Worm (Caenorhabditis elegans) whole organism, early embryonic: ENCODE results near the gene ins-34.

Source experiments
- B0310.2 ChIP-seq: sonication (generic microtip); optimal IDR thresholded peaks from 2 replicates; lab custom pipeline; 2016; ENCODE audit warnings: mild to moderate bottlenecking, missing genetic modification characterization, missing compliant biosample characterization
- F13C5.2 ChIP-seq: sonication (generic microtip); optimal IDR thresholded peaks from 2 replicates; lab custom pipeline; 2017; ENCODE audit warnings: mild to moderate bottlenecking, missing genetic modification characterization, inconsistent platforms, missing compliant biosample characterization
- aly-1 ChIP-seq: sonication (generic microtip); optimal IDR thresholded peaks from 2 replicates; lab custom pipeline; 2016; ENCODE audit warnings: missing genetic modification characterization, missing compliant biosample characterization
- ama-1 ChIP-seq: fragments of 150-350 bp; optimal IDR thresholded peaks from 2 replicates; lab custom pipeline; 2014
- ceh-13 ChIP-seq: fragments of 200-800 bp; sonication (Bioruptor generic); optimal IDR thresholded peaks from 2 replicates; lab custom pipeline; 2018; ENCODE audit warnings: mild to moderate bottlenecking, missing genetic modification characterization, missing compliant biosample characterization
- ceh-36 ChIP-seq: sonication (generic microtip); optimal IDR thresholded peaks from 2 replicates; lab custom pipeline; 2016; ENCODE audit warnings: missing genetic modification characterization, inconsistent platforms, missing compliant biosample characterization
- ets-7 ChIP-seq: sonication (generic microtip); optimal IDR thresholded peaks from 2 replicates; lab custom pipeline; 2016; ENCODE audit warnings: missing genotype, missing genetic modification characterization, missing compliant biosample characterization
- flt-1 ChIP-seq: fragments of 200-800 bp; sonication (Bioruptor generic); IDR thresholded peaks from 2 replicates; pipeline ENCODE4 v1.3.6; 2022; ENCODE audit warnings: missing genetic modification characterization, missing compliant biosample characterization
- hmbx-1 ChIP-seq: sonication (generic microtip); optimal IDR thresholded peaks from 2 replicates; lab custom pipeline; 2016; ENCODE audit warnings: mild to moderate bottlenecking, missing genetic modification characterization, missing compliant biosample characterization
- hmg-4 ChIP-seq: fragments of 200-800 bp; sonication (Bioruptor generic); optimal IDR thresholded peaks from 2 replicates; lab custom pipeline; 2018; ENCODE audit warnings: mild to moderate bottlenecking, missing genetic modification characterization, missing compliant biosample characterization
- hnd-1 ChIP-seq: sonication (generic microtip); optimal IDR thresholded peaks from 2 replicates; lab custom pipeline; 2016; ENCODE audit warnings: missing genetic modification characterization, missing compliant biosample characterization
- pes-1 ChIP-seq: fragments of 200-800 bp; sonication (Bioruptor generic); IDR thresholded peaks from 2 replicates; pipeline ENCODE4 v1.3.6; 2022; ENCODE audit warnings: missing genetic modification reagents, missing genetic modification characterization, missing compliant biosample characterization
- scrt-1 ChIP-seq: fragments of 200-800 bp; sonication (Bioruptor generic); IDR thresholded peaks from 2 replicates; pipeline ENCODE4 v1.3.6; 2022; ENCODE audit warnings: missing genetic modification characterization, missing compliant biosample characterization
- sea-1 ChIP-seq: fragments of 200-800 bp; sonication (Bioruptor generic); conservative IDR thresholded peaks from 2 replicates; pipeline ENCODE4 v1.3.6; 2022; ENCODE audit warnings: missing genetic modification characterization, missing compliant biosample characterization
- tbx-11 ChIP-seq: fragments of 200-800 bp; sonication (Bioruptor generic); IDR thresholded peaks from 2 replicates; pipeline ENCODE4 v1.3.6; 2022; ENCODE audit warnings: missing genetic modification characterization, missing compliant biosample characterization
- tbx-37 ChIP-seq: fragments of 200-800 bp; sonication (Bioruptor generic); conservative IDR thresholded peaks from 2 replicates; pipeline ENCODE4 v1.3.6; 2022; ENCODE audit warnings: missing genetic modification reagents, missing genetic modification characterization, missing compliant biosample characterization
- tra-4 ChIP-seq: sonication (generic microtip); optimal IDR thresholded peaks from 2 replicates; lab custom pipeline; 2017; ENCODE audit warnings: missing genetic modification characterization, missing compliant biosample characterization

Gene ins-34

DNA sequence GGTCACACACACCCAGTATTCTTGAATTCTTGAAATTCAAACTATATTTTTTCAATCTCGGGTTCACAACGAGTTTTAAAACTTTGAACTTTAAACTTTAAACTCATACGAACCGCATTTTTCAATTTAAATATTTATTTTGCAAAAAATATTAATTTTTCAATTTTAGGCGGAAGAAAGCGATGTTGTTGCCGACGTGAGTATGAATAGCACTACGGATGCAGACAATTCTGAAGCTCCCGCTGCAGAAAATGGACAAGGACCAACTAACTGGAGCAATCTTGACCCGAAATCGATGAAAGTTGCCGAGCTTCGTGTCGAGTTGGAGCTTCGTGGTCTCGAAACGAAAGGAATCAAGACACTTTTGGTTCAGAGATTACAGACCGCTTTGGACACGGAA, 31.9 kb upstream of the ins-34 start:
- TF ChIP-seq scrt-1 (GFP tag; lab: Robert Waterston, UW): no peak
- no peak for TF ChIP-seq ceh-13

ce11 chrIV:14077135-14077534, 29.2 kb upstream of the ins-34 start, which contains the start of gene cfp-1:
cfp-1 (plus strand) TSS chrIV:14077435.
- TF ChIP-seq scrt-1 (GFP tag; lab: Robert Waterston, UW) (no peak), hmbx-1 (tag; lab: Kevin White, UChicago) (no peak), B0310.2 (tag; lab: Kevin White, UChicago) (no peak), flt-1 (GFP tag; lab: Robert Waterston, UW) (no peak), ceh-13 (no peak), tbx-11 (GFP tag; lab: Robert Waterston, UW) (no peak), F13C5.2 (tag; lab: Kevin White, UChicago) (no peak), aly-1 (tag; lab: Kevin White, UChicago) (no peak), tra-4 (tag; lab: Kevin White, UChicago) (no peak), pes-1 (GFP tag; lab: Robert Waterston, UW) (no peak), hnd-1 (tag; lab: Kevin White, UChicago) (no peak), ceh-36 (tag; lab: Kevin White, UChicago) (no peak), tbx-37 (GFP tag; lab: Robert Waterston, UW) (no peak), ama-1 (lab: Kevin White, UChicago) (no peak), hmg-4 (GFP tag; lab: Kevin White, UChicago) (no peak), sea-1 (GFP tag; lab: Robert Waterston, UW) (no peak), ets-7 (tag; lab: Kevin White, UChicago) (no peak)

DNA sequence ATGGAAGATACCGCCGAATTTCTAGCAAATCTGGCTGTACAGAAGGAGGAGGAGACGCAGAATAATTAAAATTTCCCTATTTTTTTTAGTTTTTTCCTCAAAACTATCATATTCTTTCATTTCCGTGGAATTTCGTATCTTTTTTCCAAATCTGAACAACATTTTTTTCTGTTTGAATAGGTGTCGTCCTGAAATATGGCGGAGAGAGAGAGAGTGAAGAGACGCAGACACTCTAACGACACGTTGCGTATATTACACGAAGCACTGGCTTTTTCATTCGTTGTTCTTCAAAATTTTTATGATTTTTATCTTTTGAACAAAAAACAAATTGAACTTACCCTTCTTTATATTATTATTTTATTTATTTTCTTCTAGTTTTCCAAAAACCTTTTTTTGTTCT, 23.4 kb upstream of the ins-34 start:
- TF ChIP-seq ceh-13 (no peak), hnd-1 (tag; lab: Kevin White, UChicago) (no peak), ets-7 (tag; lab: Kevin White, UChicago) (no peak), hmbx-1 (tag; lab: Kevin White, UChicago) (no peak), tra-4 (tag; lab: Kevin White, UChicago) (no peak), ama-1 (lab: Kevin White, UChicago) (no peak), aly-1 (tag; lab: Kevin White, UChicago) (no peak), flt-1 (GFP tag; lab: Robert Waterston, UW) (no peak), hmg-4 (GFP tag; lab: Kevin White, UChicago) (no peak), tbx-37 (GFP tag; lab: Robert Waterston, UW) (no peak), scrt-1 (GFP tag; lab: Robert Waterston, UW) (no peak), pes-1 (GFP tag; lab: Robert Waterston, UW) (no peak), ceh-36 (tag; lab: Kevin White, UChicago) (no peak)

DNA sequence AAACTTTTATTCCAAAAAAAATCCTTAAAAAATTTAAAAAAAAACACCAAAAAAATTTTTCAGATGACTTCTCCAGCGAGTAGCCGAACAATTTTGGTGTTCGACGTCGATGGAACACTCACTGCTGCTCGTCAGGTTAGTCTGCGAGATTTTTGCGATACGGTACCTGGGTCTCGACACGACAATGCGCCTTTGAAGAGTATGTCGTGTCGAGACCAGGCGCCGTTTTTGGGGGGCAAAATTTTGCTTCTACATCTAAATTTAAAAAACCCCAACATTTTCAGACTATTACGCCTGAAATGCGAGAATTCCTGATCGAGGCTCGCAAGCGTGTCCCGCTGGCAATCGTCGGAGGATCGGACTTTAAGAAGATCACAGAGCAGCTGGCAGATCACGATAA, 22.9 kb upstream of the ins-34 start, which contains the start of gene F52B11.2:
Gene F52B11.2, plus strand, starts transcription at position 64 of the 400 bp plus-strand sequence.
- TF ChIP-seq ama-1 (lab: Kevin White, UChicago) (peak; percentile 37), hmg-4 (GFP tag; lab: Kevin White, UChicago) (no peak), tbx-37 (GFP tag; lab: Robert Waterston, UW) (no peak), flt-1 (GFP tag; lab: Robert Waterston, UW) (0 out of 2 replicates have a peak, but pooled peaks have one; percentile 14), sea-1 (GFP tag; lab: Robert Waterston, UW) (no peak), hmbx-1 (tag; lab: Kevin White, UChicago) (no peak)

DNA sequence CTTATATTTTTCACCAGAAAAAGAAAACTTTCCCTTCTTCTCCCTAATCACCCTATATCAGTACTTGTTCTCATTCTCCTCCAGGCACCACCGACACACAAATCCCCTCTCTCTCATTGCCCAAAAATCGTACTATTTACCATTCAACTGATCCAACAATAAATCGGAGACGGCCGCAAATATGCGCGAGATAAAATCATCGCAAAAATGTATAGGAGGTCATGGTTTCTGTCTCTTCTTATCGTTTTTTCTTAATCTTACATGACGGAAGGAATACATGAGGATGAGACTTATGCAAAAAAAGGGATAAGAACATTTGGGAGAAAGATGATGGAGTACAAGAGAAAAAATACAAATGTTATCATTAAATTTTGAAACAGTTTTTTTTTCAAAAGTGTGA, 20.0 kb upstream of the ins-34 start:
- TF ChIP-seq pes-1 (GFP tag; lab: Robert Waterston, UW) (no peak), B0310.2 (tag; lab: Kevin White, UChicago) (no peak), ets-7 (tag; lab: Kevin White, UChicago) (no peak), sea-1 (GFP tag; lab: Robert Waterston, UW) (no peak), flt-1 (GFP tag; lab: Robert Waterston, UW) (no peak), aly-1 (tag; lab: Kevin White, UChicago) (no peak), hmbx-1 (tag; lab: Kevin White, UChicago) (no peak), ceh-13 (no peak), ama-1 (lab: Kevin White, UChicago) (no peak), tbx-11 (GFP tag; lab: Robert Waterston, UW) (no peak), F13C5.2 (tag; lab: Kevin White, UChicago) (no peak), tra-4 (tag; lab: Kevin White, UChicago) (no peak), ceh-36 (tag; lab: Kevin White, UChicago) (no peak), scrt-1 (GFP tag; lab: Robert Waterston, UW) (no peak), hmg-4 (GFP tag; lab: Kevin White, UChicago) (no peak), hnd-1 (tag; lab: Kevin White, UChicago) (no peak), tbx-37 (GFP tag; lab: Robert Waterston, UW) (no peak)

DNA sequence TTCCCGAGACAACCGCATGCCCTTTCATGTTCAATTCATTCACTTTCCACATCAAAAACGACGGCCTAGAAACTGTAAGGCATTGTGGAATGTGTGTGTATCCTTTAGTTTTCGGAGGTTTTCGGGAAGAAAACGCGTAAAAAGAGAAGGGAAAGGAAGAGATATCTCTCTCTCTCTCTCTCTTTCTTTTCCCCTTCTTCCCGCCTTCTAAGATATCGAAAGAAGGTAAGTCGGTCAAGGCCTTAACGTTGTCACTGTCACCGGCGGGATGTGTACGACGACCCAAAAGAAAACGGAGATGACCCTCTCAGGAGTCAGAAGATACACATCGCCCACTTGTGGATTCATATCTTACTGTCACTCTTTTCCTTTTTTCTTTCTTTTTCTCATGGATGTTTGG, 16.6 kb upstream of the ins-34 start:
- no peak for TF ChIP-seq B0310.2 (tag; lab: Kevin White, UChicago)
- TF ChIP-seq tbx-11 (GFP tag; lab: Robert Waterston, UW): no peak
- TF ChIP-seq F13C5.2 (tag; lab: Kevin White, UChicago): no peak
- no peak for TF ChIP-seq hmbx-1 (tag; lab: Kevin White, UChicago)
- no peak for TF ChIP-seq scrt-1 (GFP tag; lab: Robert Waterston, UW)
- TF ChIP-seq ets-7 (tag; lab: Kevin White, UChicago): no peak
- no peak for TF ChIP-seq sea-1 (GFP tag; lab: Robert Waterston, UW)
- TF ChIP-seq tbx-37 (GFP tag; lab: Robert Waterston, UW): no peak
- TF ChIP-seq tra-4 (tag; lab: Kevin White, UChicago): no peak
- TF ChIP-seq aly-1 (tag; lab: Kevin White, UChicago): no peak
- TF ChIP-seq ceh-13: no peak
- no peak for TF ChIP-seq ama-1 (lab: Kevin White, UChicago)
- TF ChIP-seq hnd-1 (tag; lab: Kevin White, UChicago): no peak
- TF ChIP-seq ceh-36 (tag; lab: Kevin White, UChicago): no peak
- no peak for TF ChIP-seq pes-1 (GFP tag; lab: Robert Waterston, UW)
- no peak for TF ChIP-seq flt-1 (GFP tag; lab: Robert Waterston, UW)
- TF ChIP-seq hmg-4 (GFP tag; lab: Kevin White, UChicago): no peak
